Fruit fly (Drosophila melanogaster): ENCODE data around the gene Wdr81.

Wdr81 gene

DNA sequence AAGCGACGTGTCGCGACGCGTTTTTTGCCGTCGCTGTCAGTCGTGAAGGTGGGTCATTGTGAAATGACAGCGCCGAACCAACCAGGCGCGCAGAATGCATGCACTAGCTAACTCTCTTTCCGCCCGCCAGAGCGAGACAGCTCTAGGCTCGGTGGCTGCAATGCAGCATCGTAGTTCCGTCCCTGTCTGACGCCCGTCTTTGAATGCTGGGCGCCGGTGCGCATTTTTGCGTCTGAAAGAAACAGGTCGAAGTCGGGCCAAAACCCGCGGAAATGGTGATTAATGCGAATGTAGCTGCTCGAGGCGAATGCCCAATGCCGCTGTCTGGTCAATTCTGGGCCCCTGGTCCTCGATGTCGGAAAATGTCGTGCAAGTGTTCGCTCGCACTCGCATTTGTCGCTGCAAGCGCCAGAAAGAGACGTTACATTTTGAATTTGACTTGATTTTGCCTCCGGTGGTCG, 13.4 kb downstream of the Wdr81 start (continued):
- TF ChIP-seq esn (GFP tag; optimal IDR thresholded peaks at IDR 0.05), result peak; percentile 53
- no peak for TF ChIP-seq CG8119 (GFP tag; IDR thresholded peaks at IDR 0.05)
- peak; percentile 23 for TF ChIP-seq CG31627 (GFP tag; optimal IDR thresholded peaks at IDR 0.05)
- peak; percentile 57 for TF ChIP-seq Met (GFP tag; optimal IDR thresholded peaks at IDR 0.05)
- TF ChIP-seq pdm3 (GFP tag; optimal IDR thresholded peaks at IDR 0.05), result peak; percentile 67
- TF ChIP-seq CG10669 (GFP tag; optimal IDR thresholded peaks at IDR 0.05), result peak; percentile 66
- no peak for TF ChIP-seq CG11762 (GFP tag; optimal IDR thresholded peaks at IDR 0.05; ENCODE audit: insufficient read depth)
- TF ChIP-seq CG7368 (GFP tag; optimal IDR thresholded peaks at IDR 0.05), result peak; percentile 56
- no peak for TF ChIP-seq CG11294 (GFP tag; IDR thresholded peaks at IDR 0.05)
- no peak for TF ChIP-seq CG4318 (GFP tag; optimal IDR thresholded peaks at IDR 0.05)
- TF ChIP-seq Eip78C (GFP tag), result peak; percentile 91
- peak; percentile 80 for TF ChIP-seq Hr4 (GFP tag; optimal IDR thresholded peaks at IDR 0.05)
- TF ChIP-seq eg (GFP tag; IDR thresholded peaks at IDR 0.05), result no peak
- peak; percentile 100 for TF ChIP-seq dsx (GFP tag; optimal IDR thresholded peaks at IDR 0.05; ENCODE audit: poor library complexity, severe bottlenecking)
- TF ChIP-seq dac (GFP tag; optimal IDR thresholded peaks at IDR 0.05), result peak; percentile 42
- peak; percentile 80 for TF ChIP-seq fkh (GFP tag; optimal IDR thresholded peaks at IDR 0.05)

DNA sequence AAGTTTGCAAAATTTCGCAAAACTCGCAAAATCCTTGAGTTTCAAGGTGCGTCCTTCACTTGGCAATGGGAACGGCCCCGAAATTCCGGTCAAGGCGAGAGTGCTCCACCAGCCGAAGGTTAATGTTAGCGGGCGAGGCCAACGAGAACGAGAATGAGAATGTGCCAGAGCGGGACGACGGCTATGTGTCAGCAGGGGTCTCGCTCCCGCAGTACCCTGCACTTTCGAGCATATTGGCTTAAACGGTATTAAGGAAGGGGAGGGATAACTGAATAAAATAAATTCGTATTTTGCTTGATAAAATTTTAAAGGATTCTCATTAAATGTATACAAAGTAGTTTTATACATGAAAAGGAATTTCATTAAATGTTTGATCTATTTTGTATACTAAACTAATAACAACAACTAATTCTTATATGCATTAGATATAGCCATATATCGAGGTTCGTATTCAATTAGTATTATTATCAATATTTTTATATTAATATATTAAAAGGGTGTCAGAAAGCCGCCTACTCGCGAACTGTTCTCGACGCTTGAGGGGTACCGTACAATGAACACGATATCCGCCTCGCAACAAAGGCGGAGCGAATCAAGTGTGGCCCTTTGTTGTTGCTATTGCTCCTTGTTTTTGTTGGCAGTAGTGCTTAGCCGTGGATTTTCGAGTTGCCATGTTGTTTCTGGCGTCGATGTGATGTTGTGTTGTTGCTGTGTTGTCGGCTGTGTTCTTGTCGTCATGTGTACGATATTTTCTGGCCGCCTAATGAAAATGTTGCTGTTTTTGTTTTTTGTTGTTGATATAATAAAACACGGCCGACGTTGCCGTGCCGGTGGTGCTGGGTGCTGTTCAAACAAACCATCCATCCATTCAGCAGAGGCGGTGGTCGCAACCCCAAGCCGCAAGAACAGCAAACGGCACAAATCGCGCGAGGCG, 14.1 kb downstream of the Wdr81 start:
- TF ChIP-seq Met (GFP tag; optimal IDR thresholded peaks at IDR 0.05), result peak; percentile 74
- peak; percentile 89 for TF ChIP-seq achi (GFP tag; optimal IDR thresholded peaks at IDR 0.05)
- peak; percentile 82 for TF ChIP-seq net (GFP tag; optimal IDR thresholded peaks at IDR 0.05)
- no peak for TF ChIP-seq CG11294 (GFP tag; IDR thresholded peaks at IDR 0.05)
- TF ChIP-seq Eip93F (GFP tag; optimal IDR thresholded peaks at IDR 0.05), result no peak
- peak; percentile 97 for TF ChIP-seq fkh (GFP tag; optimal IDR thresholded peaks at IDR 0.05)
- TF ChIP-seq Hr38 (GFP tag; optimal IDR thresholded peaks at IDR 0.05), result no peak
- peak; percentile 86 for TF ChIP-seq CG10669 (GFP tag; optimal IDR thresholded peaks at IDR 0.05)
- peak; percentile 93 for TF ChIP-seq CG32006 (GFP tag; optimal IDR thresholded peaks at IDR 0.05)
- peak; percentile 88 for TF ChIP-seq acj6 (GFP tag; optimal IDR thresholded peaks at IDR 0.05)
- peak; percentile 95 for TF ChIP-seq Ets96B (tag; optimal IDR thresholded peaks at IDR 0.05)
- TF ChIP-seq CG16779 (tag; optimal IDR thresholded peaks at IDR 0.05), result peak; percentile 88
- TF ChIP-seq Blimp-1 (GFP tag; optimal IDR thresholded peaks at IDR 0.05), result peak; percentile 97
- TF ChIP-seq CG31627 (GFP tag; optimal IDR thresholded peaks at IDR 0.05), result peak; percentile 75
- peak; percentile 90 for TF ChIP-seq Eip75B (GFP tag; optimal IDR thresholded peaks at IDR 0.05)
- TF ChIP-seq dac (GFP tag; optimal IDR thresholded peaks at IDR 0.05), result peak; percentile 57
- TF ChIP-seq CG10631 (GFP tag; optimal IDR thresholded peaks at IDR 0.05), result peak; percentile 93
- no peak for TF ChIP-seq CG8119 (GFP tag; IDR thresholded peaks at IDR 0.05)
- peak; percentile 76 for TF ChIP-seq CG8319 (GFP tag; optimal IDR thresholded peaks at IDR 0.05)
- peak; percentile 69 for TF ChIP-seq Hr4 (GFP tag; optimal IDR thresholded peaks at IDR 0.05)
- TF ChIP-seq CG15336 (GFP tag; IDR thresholded peaks at IDR 0.05), result no peak
- TF ChIP-seq CG6808 (GFP tag; optimal IDR thresholded peaks at IDR 0.05), result peak; percentile 93
- TF ChIP-seq fd59A (GFP tag; optimal IDR thresholded peaks at IDR 0.05), result peak; percentile 81
- TF ChIP-seq CG7368 (GFP tag; optimal IDR thresholded peaks at IDR 0.05), result peak; percentile 81
- TF ChIP-seq CG4318 (GFP tag; optimal IDR thresholded peaks at IDR 0.05), result peak; percentile 86
- peak; percentile 79 for TF ChIP-seq topi (GFP tag; optimal IDR thresholded peaks at IDR 0.05)
- TF ChIP-seq CG34406 (GFP tag; optimal IDR thresholded peaks at IDR 0.05), result peak; percentile 91
- TF ChIP-seq Ets21C (GFP tag; optimal IDR thresholded peaks at IDR 0.05), result peak; percentile 59
- TF ChIP-seq CG9139 (GFP tag; optimal IDR thresholded peaks at IDR 0.05), result peak; percentile 87
- TF ChIP-seq CG11902 (GFP tag; optimal IDR thresholded peaks at IDR 0.05), result peak; percentile 87
- peak; percentile 82 for TF ChIP-seq cyc (GFP tag; optimal IDR thresholded peaks at IDR 0.05)
- no peak for TF ChIP-seq CG6854 (GFP tag; optimal IDR thresholded peaks at IDR 0.05)
- TF ChIP-seq fd85E (GFP tag; optimal IDR thresholded peaks at IDR 0.05), result peak; percentile 14
- TF ChIP-seq Sox15 (GFP tag; optimal IDR thresholded peaks at IDR 0.05), result peak; percentile 78
- TF ChIP-seq Sox14 (GFP tag; optimal IDR thresholded peaks at IDR 0.05), result peak; percentile 59
- peak; percentile 84 for TF ChIP-seq CG11762 (GFP tag; optimal IDR thresholded peaks at IDR 0.05; ENCODE audit: insufficient read depth)
- peak; percentile 90 for TF ChIP-seq spab (GFP tag; optimal IDR thresholded peaks at IDR 0.05)
- peak; percentile 24 to 94 for TF ChIP-seq salr (GFP tag; optimal IDR thresholded peaks at IDR 0.05)
- peak; percentile 92 for TF ChIP-seq CG8632 (GFP tag; optimal IDR thresholded peaks at IDR 0.05)
- no peak for TF ChIP-seq Gug (GFP tag; IDR thresholded peaks at IDR 0.05)
